Fruit fly (Drosophila melanogaster) whole organism, embryonic: ENCODE results near the gene CG7094.

Experiments used
- B-H2 ChIP-seq: fragments of 200-800 bp; sonication (Bioruptor generic); optimal IDR thresholded peaks from 2 replicates; lab custom pipeline; 2018; ENCODE audit warnings: missing biosample characterization, mild to moderate bottlenecking, missing genetic modification characterization
- CG11696 ChIP-seq: fragments of 200-800 bp; sonication (Bioruptor generic); IDR thresholded peaks from 2 replicates; pipeline ENCODE4 v1.3.6; 2022; ENCODE audit warnings: missing biosample characterization, missing genetic modification characterization
- CG12104 ChIP-seq: fragments of 200-800 bp; sonication (Bioruptor generic); optimal IDR thresholded peaks from 3 replicates; lab custom pipeline; 2016; ENCODE audit warnings: missing biosample characterization, missing genetic modification characterization
- CG1603 ChIP-seq: fragments of 200-800 bp; sonication (Bioruptor generic); optimal IDR thresholded peaks from 2 replicates; lab custom pipeline; 2019; ENCODE audit warnings: missing biosample characterization, mild to moderate bottlenecking, missing genetic modification characterization, moderate library complexity
- CG17912 ChIP-seq: fragments of 200-800 bp; sonication (Bioruptor generic); optimal IDR thresholded peaks from 2 replicates; lab custom pipeline; 2018; ENCODE audit warnings: missing biosample characterization, mild to moderate bottlenecking, missing genetic modification characterization
- CG1792 ChIP-seq: fragments of 200-800 bp; sonication (Bioruptor generic); optimal IDR thresholded peaks from 2 replicates; lab custom pipeline; 2016; ENCODE audit warnings: missing biosample characterization, missing genetic modification characterization
- CG18764 ChIP-seq: fragments of 200-800 bp; sonication (Bioruptor generic); optimal IDR thresholded peaks from 3 replicates; lab custom pipeline; 2016; ENCODE audit warnings: missing biosample characterization, missing genetic modification characterization
- CG2712 ChIP-seq: fragments of 200-800 bp; optimal IDR thresholded peaks from 3 replicates; lab custom pipeline; 2019; ENCODE audit warnings: missing biosample characterization, mild to moderate bottlenecking, missing genetic modification characterization, moderate library complexity
- CG30431 ChIP-seq: fragments of 200-800 bp; sonication (Bioruptor generic); optimal IDR thresholded peaks from 2 replicates; lab custom pipeline; 2017; ENCODE audit warnings: missing biosample characterization, missing genetic modification characterization
- CG31365 ChIP-seq: fragments of 200-800 bp; sonication (Bioruptor generic); optimal IDR thresholded peaks from 2 replicates; lab custom pipeline; 2018; ENCODE audit warnings: missing biosample characterization, mild to moderate bottlenecking, missing genetic modification characterization
- CG31441 ChIP-seq: fragments of 200-800 bp; sonication (Bioruptor generic); IDR thresholded peaks from 2 replicates; pipeline ENCODE4 v1.3.6; 2022; ENCODE audit warnings: missing biosample characterization, missing genetic modification characterization
- CG32532 ChIP-seq: fragments of 200-800 bp; sonication (Bioruptor generic); IDR thresholded peaks from 2 replicates; pipeline ENCODE4 v1.3.6; 2022; ENCODE audit warnings: missing biosample characterization, missing genetic modification characterization
- CG34224 ChIP-seq: fragments of 200-800 bp; sonication (Bioruptor generic); IDR thresholded peaks from 3 replicates; pipeline ENCODE4 v1.3.6; 2022; ENCODE audit warnings: missing biosample characterization, missing genetic modification characterization; ENCODE audit not compliant: partially characterized antibody
- CG3995 ChIP-seq: fragments of 200-800 bp; sonication (Bioruptor generic); optimal IDR thresholded peaks from 3 replicates; lab custom pipeline; 2016; ENCODE audit warnings: missing biosample characterization, missing genetic modification characterization
- CG4282 ChIP-seq: fragments of 200-800 bp; sonication (Bioruptor generic); optimal IDR thresholded peaks from 2 replicates; lab custom pipeline; 2016; ENCODE audit warnings: missing biosample characterization, missing genetic modification characterization
- CG4404 ChIP-seq: fragments of 200-800 bp; sonication (Bioruptor generic); IDR thresholded peaks from 2 replicates; pipeline ENCODE4 v1.3.6; 2022; ENCODE audit warnings: missing biosample characterization, missing genetic modification characterization
- CG6813 ChIP-seq: fragments of 200-800 bp; sonication (Bioruptor generic); optimal IDR thresholded peaks from 2 replicates; lab custom pipeline; 2017; ENCODE audit warnings: missing biosample characterization, missing genetic modification characterization, mild to moderate bottlenecking, moderate library complexity, missing genetic modification reagents
- CG7839 ChIP-seq: fragments of 200-800 bp; sonication (Bioruptor generic); optimal IDR thresholded peaks from 3 replicates; lab custom pipeline; 2018; ENCODE audit warnings: missing biosample characterization, mild to moderate bottlenecking, missing genetic modification characterization, moderate library complexity
- CG9932 ChIP-seq: fragments of 200-800 bp; sonication (Bioruptor generic); IDR thresholded peaks from 2 replicates; pipeline ENCODE4 v1.3.6; 2022; ENCODE audit warnings: missing biosample characterization, missing genetic modification characterization
- Camta ChIP-seq: fragments of 200-800 bp; sonication (Bioruptor generic); optimal IDR thresholded peaks from 2 replicates; lab custom pipeline; 2016; ENCODE audit warnings: missing biosample characterization, missing genetic modification characterization
- Dll ChIP-seq: fragments of 200-800 bp; sonication (Bioruptor generic); IDR thresholded peaks from 4 replicates; pipeline ENCODE4 v1.3.6; 2022; ENCODE audit warnings: missing biosample characterization, missing genetic modification characterization; ENCODE audit not compliant: partially characterized antibody
- Fer1 ChIP-seq: fragments of 200-800 bp; sonication (Bioruptor generic); optimal IDR thresholded peaks from 2 replicates; lab custom pipeline; 2017; ENCODE audit warnings: missing biosample characterization, mild to moderate bottlenecking, missing genetic modification characterization
- Med ChIP-seq: fragments of 200-800 bp; sonication (Bioruptor generic); peaks from one replicate; lab custom pipeline; 2016; ENCODE audit warnings: missing biosample characterization, missing genetic modification characterization, mild to moderate bottlenecking, inconsistent platforms, moderate library complexity
- Scr ChIP-seq: fragments of 200-800 bp; sonication (Bioruptor generic); IDR thresholded peaks from 2 replicates; pipeline ENCODE4 v1.3.6; 2022; ENCODE audit warnings: missing biosample characterization, missing genetic modification characterization; ENCODE audit not compliant: partially characterized antibody
- Sin3A ChIP-seq: fragments of >200 bp; optimal IDR thresholded peaks from 2 replicates; lab custom pipeline; 2018
- Xrp1 ChIP-seq: fragments of 200-800 bp; sonication (Bioruptor generic); IDR thresholded peaks from 2 replicates; pipeline ENCODE4 v1.3.6; 2022; ENCODE audit warnings: missing biosample characterization, missing genetic modification characterization
- ab ChIP-seq: fragments of 200-800 bp; sonication (Bioruptor generic); optimal IDR thresholded peaks from 2 replicates; lab custom pipeline; 2016; ENCODE audit warnings: missing biosample characterization, missing genetic modification characterization
- btn ChIP-seq: fragments of 200-800 bp; sonication (Bioruptor generic); optimal IDR thresholded peaks from 2 replicates; lab custom pipeline; 2016; ENCODE audit warnings: missing biosample characterization, missing genetic modification characterization
- caup ChIP-seq: fragments of 200-800 bp; sonication (Bioruptor generic); optimal IDR thresholded peaks from 3 replicates; lab custom pipeline; 2017; ENCODE audit warnings: missing biosample characterization, mild to moderate bottlenecking, missing genetic modification characterization, moderate library complexity; ENCODE audit not compliant: severe bottlenecking
- cg ChIP-seq: fragments of 200-800 bp; sonication (Bioruptor generic); optimal IDR thresholded peaks from 3 replicates; lab custom pipeline; 2019; ENCODE audit warnings: missing biosample characterization, mild to moderate bottlenecking, missing genetic modification characterization, moderate library complexity
- corto ChIP-seq: fragments of 200-800 bp; sonication (Bioruptor generic); optimal IDR thresholded peaks from 2 replicates; lab custom pipeline; 2016; ENCODE audit warnings: missing biosample characterization, mild to moderate bottlenecking, missing genetic modification characterization, moderate library complexity
- crp ChIP-seq, 2 experiments: fragments of 200-800 bp; sonication (Bioruptor generic); optimal IDR thresholded peaks; 2 replicates in 1 of 2; 3 replicates in 1 of 2; lab custom pipeline; 2017; ENCODE audit warnings: missing biosample characterization in 2 of 2, missing genetic modification characterization in 2 of 2, mild to moderate bottlenecking in 1 of 2, moderate library complexity in 1 of 2
- disco-r ChIP-seq: fragments of 200-800 bp; sonication (Bioruptor generic); optimal IDR thresholded peaks from 2 replicates; lab custom pipeline; 2016; ENCODE audit warnings: missing biosample characterization, missing genetic modification characterization
- emc ChIP-seq: fragments of 200-800 bp; sonication (Bioruptor generic); optimal IDR thresholded peaks from 2 replicates; lab custom pipeline; 2016; ENCODE audit warnings: missing biosample characterization, missing genetic modification characterization
- esg ChIP-seq: fragments of 200-800 bp; sonication (Bioruptor generic); conservative IDR thresholded peaks from 2 replicates; pipeline ENCODE4 v1.3.6; 2022; ENCODE audit warnings: missing biosample characterization, missing genetic modification characterization
- fd102C ChIP-seq: fragments of 200-800 bp; sonication (Bioruptor generic); optimal IDR thresholded peaks from 2 replicates; lab custom pipeline; 2018; ENCODE audit warnings: missing biosample characterization, mild to moderate bottlenecking, missing genetic modification characterization, moderate library complexity
- fd3F ChIP-seq: fragments of 200-800 bp; sonication (Bioruptor generic); optimal IDR thresholded peaks from 2 replicates; lab custom pipeline; 2018; ENCODE audit warnings: missing biosample characterization, mild to moderate bottlenecking, missing genetic modification characterization, moderate library complexity
- fd64A ChIP-seq: fragments of 200-800 bp; sonication (Bioruptor generic); optimal IDR thresholded peaks from 3 replicates; lab custom pipeline; 2018; ENCODE audit warnings: missing biosample characterization, mild to moderate bottlenecking, missing genetic modification characterization
- gce ChIP-seq: fragments of 200-800 bp; sonication (Bioruptor generic); IDR thresholded peaks from 3 replicates; pipeline ENCODE4 v1.3.6; 2022; ENCODE audit warnings: missing biosample characterization, missing genetic modification characterization
- hb ChIP-seq: fragments of 200-800 bp; sonication (Bioruptor generic); IDR thresholded peaks from 3 replicates; pipeline ENCODE4 v1.3.6; 2022; ENCODE audit warnings: missing biosample characterization, missing genetic modification characterization; ENCODE audit not compliant: partially characterized antibody
- nerfin-2 ChIP-seq: fragments of 200-800 bp; sonication (Bioruptor generic); IDR thresholded peaks from 2 replicates; pipeline ENCODE4 v1.3.6; 2022; ENCODE audit warnings: missing biosample characterization, missing genetic modification characterization; ENCODE audit not compliant: partially characterized antibody
- p53 ChIP-seq: fragments of 200-800 bp; sonication (Bioruptor generic); optimal IDR thresholded peaks from 2 replicates; lab custom pipeline; 2016; ENCODE audit warnings: missing biosample characterization, missing genetic modification characterization
- repo ChIP-seq: fragments of 200-800 bp; sonication (Bioruptor generic); optimal IDR thresholded peaks from 2 replicates; lab custom pipeline; 2016; ENCODE audit warnings: missing biosample characterization, missing genetic modification characterization
- salm ChIP-seq: fragments of 200-800 bp; sonication (Bioruptor generic); optimal IDR thresholded peaks from 2 replicates; lab custom pipeline; 2018; ENCODE audit warnings: missing biosample characterization, mild to moderate bottlenecking, missing genetic modification characterization
- sc ChIP-seq, 3 experiments: fragments of >200 bp in 2 of 3; fragments of 200-800 bp in 1 of 3; sonication (Bioruptor generic) in 1 of 3; optimal IDR thresholded peaks; 2 replicates in 2 of 3; 3 replicates in 1 of 3; lab custom pipeline; 2017; ENCODE audit warnings: mild to moderate bottlenecking in 1 of 3, missing biosample characterization in 1 of 3, missing genetic modification characterization in 1 of 3, missing genetic modification reagents in 1 of 3
- sna ChIP-seq: fragments of 200-800 bp; sonication (Bioruptor generic); IDR thresholded peaks from 2 replicates; pipeline ENCODE4 v1.3.6; 2022; ENCODE audit warnings: missing biosample characterization, missing genetic modification characterization; ENCODE audit not compliant: partially characterized antibody
- tin ChIP-seq: fragments of 200-800 bp; sonication (Bioruptor generic); optimal IDR thresholded peaks from 3 replicates; lab custom pipeline; 2016; ENCODE audit warnings: missing biosample characterization, missing genetic modification characterization
- vvl ChIP-seq: fragments of 200-800 bp; sonication (Bioruptor generic); IDR thresholded peaks from 2 replicates; pipeline ENCODE4 v1.3.6; 2022; ENCODE audit warnings: missing biosample characterization, missing genetic modification characterization

CG7094 gene

DNA sequence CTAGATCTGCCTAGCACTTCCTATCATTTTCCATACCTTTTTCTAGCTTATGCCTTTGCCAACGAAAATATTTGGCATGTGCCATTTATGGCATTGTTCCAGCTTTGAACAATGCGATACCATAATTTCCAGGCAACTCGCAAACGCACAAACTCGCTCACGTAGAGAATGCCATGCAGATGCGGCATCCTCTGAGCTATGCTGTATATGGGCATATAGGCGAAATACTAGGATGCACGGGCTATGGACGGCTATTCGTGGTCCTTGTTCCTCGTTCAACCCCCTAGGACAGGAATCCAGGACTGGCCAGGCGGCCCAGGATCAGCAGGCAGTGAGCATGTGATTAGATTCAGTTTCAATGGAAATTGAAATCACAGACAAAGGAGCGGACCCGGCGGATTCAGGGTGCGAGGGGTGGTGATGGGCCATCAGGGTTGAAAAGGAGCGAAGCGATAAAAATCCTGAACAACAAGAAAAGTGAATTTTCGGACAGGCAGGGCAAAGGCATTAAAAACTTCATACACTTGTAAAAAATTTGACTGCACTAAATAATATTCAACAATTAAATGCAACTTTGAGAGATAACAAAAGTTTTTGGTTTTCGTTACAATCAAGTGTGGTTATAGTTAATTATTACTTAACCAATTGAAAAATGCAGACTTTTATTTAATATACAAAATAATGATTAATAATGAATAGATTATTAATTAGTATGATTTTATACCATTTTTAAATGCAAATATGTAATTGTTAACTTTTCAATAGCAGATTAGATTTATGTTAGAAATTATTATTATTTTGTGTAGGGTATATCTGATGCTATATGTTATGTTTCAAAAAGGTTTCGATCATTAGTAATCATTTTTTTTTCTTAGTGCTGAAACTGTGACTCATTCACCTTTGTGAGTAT, 32.9 kb upstream of the CG7094 start (continued):
- TF ChIP-seq CG1603 (tag; lab: Kevin White, UChicago): no peak
- TF ChIP-seq nerfin-2 (GFP tag; lab: Robert Waterston, UW): no peak
- no peak for TF ChIP-seq fd3F (GFP tag; lab: Kevin White, UChicago)
- no peak for TF ChIP-seq Sin3A
- no peak for TF ChIP-seq CG9932 (GFP tag; lab: Robert Waterston, UW)
- no peak for TF ChIP-seq repo (GFP tag; lab: Kevin White, UChicago)
- no peak for TF ChIP-seq CG3995 (GFP tag; lab: Kevin White, UChicago)
- no peak for TF ChIP-seq esg (GFP tag; lab: Robert Waterston, UW)
- TF ChIP-seq cg (GFP tag; lab: Kevin White, UChicago): peak; percentile 33
- TF ChIP-seq emc: no peak
- TF ChIP-seq CG30431 (GFP tag; lab: Kevin White, UChicago): no peak
- peak; percentile 79 for TF ChIP-seq CG2712
- TF ChIP-seq CG7839 (tag; lab: Kevin White, UChicago): peak; percentile 78
- TF ChIP-seq fd64A (GFP tag; lab: Kevin White, UChicago): no peak
- no peak for TF ChIP-seq Camta
- TF ChIP-seq CG12104: peak; percentile 33
- TF ChIP-seq ab (GFP tag; lab: Kevin White, UChicago): no peak
- TF ChIP-seq CG31365 (tag; lab: Kevin White, UChicago): no peak
- no peak for TF ChIP-seq sna (GFP tag; lab: Robert Waterston, UW)
- no peak for TF ChIP-seq gce (GFP tag; lab: Robert Waterston, UW)
- no peak for TF ChIP-seq CG32532 (GFP tag; lab: Robert Waterston, UW)
- peak; percentile 81 for TF ChIP-seq CG31441 (GFP tag; lab: Robert Waterston, UW)
- no peak for TF ChIP-seq hb (GFP tag; lab: Robert Waterston, UW)
- TF ChIP-seq CG34224: no peak
- no peak for TF ChIP-seq Fer1 (GFP tag; lab: Kevin White, UChicago)
- TF ChIP-seq sc (optimal IDR thresholded peaks at IDR 0.05; lab: Kevin White, UChicago): no peak
- peak; percentile 36 for TF ChIP-seq sc (GFP tag; optimal IDR thresholded peaks at IDR 0.05; lab: Kevin White, UChicago)
- TF ChIP-seq CG11696 (GFP tag; lab: Robert Waterston, UW): no peak
- no peak for TF ChIP-seq tin (GFP tag; lab: Kevin White, UChicago)
- no peak for TF ChIP-seq disco-r (GFP tag; lab: Kevin White, UChicago)
- no peak for TF ChIP-seq CG4404 (GFP tag; lab: Robert Waterston, UW)
- TF ChIP-seq fd102C (GFP tag; lab: Kevin White, UChicago): no peak
- no peak for TF ChIP-seq CG17912 (GFP tag; lab: Kevin White, UChicago)
- TF ChIP-seq CG1792 (GFP tag; lab: Kevin White, UChicago): no peak
- TF ChIP-seq Dll: no peak
- peak; percentile 58 for TF ChIP-seq Med (GFP tag; lab: Kevin White, UChicago)
- TF ChIP-seq caup: no peak
- no peak; the same call in 1 of the 2 replicates for TF ChIP-seq vvl
- TF ChIP-seq CG4282 (GFP tag; lab: Kevin White, UChicago): no peak
- TF ChIP-seq crp (GFP tag; optimal IDR thresholded peaks at IDR 0.05; lab: Kevin White, UChicago): no peak
- no peak for TF ChIP-seq B-H2
- TF ChIP-seq CG18764 (GFP tag; lab: Kevin White, UChicago): no peak
- TF ChIP-seq Scr (GFP tag; lab: Robert Waterston, UW): no peak
- no peak for TF ChIP-seq salm (tag; lab: Kevin White, UChicago)
- TF ChIP-seq corto: no peak
- TF ChIP-seq p53 (GFP tag; lab: Kevin White, UChicago): no peak
- no peak for TF ChIP-seq btn (GFP tag; lab: Kevin White, UChicago)
- TF ChIP-seq CG6813 (GFP tag; lab: Kevin White, UChicago): no peak
- TF ChIP-seq Xrp1 (GFP tag; lab: Robert Waterston, UW): 0 out of 2 replicates have a peak, but pooled peaks have one; percentile 31
